Fruit fly (Drosophila melanogaster): ENCODE results near the gene CG32052.

DNA sequence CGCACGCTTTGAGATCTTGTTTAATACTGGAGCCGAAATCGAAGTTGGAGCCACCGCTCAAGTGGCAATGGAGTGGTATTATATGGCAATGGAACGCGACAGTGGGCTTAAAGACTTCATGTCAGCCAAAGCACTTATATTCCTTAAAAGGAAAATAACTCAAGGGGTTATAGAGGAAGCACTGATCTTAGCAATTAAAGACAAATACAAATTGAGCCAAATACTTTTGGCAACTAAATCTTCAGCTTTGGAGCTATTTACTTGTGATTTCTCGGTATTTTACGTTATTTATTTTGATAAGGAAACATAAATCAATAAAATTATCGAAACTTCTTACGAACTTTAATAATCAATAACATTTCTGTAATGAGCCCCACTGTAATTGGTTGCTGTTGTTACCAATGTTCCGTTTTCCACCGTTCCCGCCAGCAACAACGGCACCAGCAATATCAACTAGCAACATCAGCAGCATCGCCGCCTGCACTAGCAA is 42.7 kb upstream of the CG32052 start:
- peak; percentile 52 for TF ChIP-seq CG14711 (tag; optimal IDR thresholded peaks at IDR 0.05)
- no peak for TF ChIP-seq Clk (GFP tag; optimal IDR thresholded peaks at IDR 0.05)
- no peak for TF ChIP-seq cic (GFP tag; optimal IDR thresholded peaks at IDR 0.05)
- no peak for TF ChIP-seq CG33017 (tag; optimal IDR thresholded peaks at IDR 0.05)
- TF ChIP-seq kay (GFP tag; ENCODE audit: borderline replicate concordance), result no peak
- TF ChIP-seq CG7045 (GFP tag; optimal IDR thresholded peaks at IDR 0.05), result no peak
